Worm (Caenorhabditis elegans) whole organism, L1 larva: Measurements from ENCODE around the gene ctps-1.

ENCODE experiments used
- C16A3.4 ChIP-seq: fragments of 150-350 bp; optimal IDR thresholded peaks from 2 replicates; lab custom pipeline; 2014; ENCODE audit warnings: missing biosample characterization, missing genetic modification characterization
- Y116A8C.19 ChIP-seq: sonication (generic microtip); optimal IDR thresholded peaks from 2 replicates; lab custom pipeline; 2016; ENCODE audit warnings: missing compliant biosample characterization, missing genetic modification characterization, borderline replicate concordance
- aha-1 ChIP-seq: fragments of 150-350 bp; optimal IDR thresholded peaks from 2 replicates; lab custom pipeline; 2014; ENCODE audit warnings: missing biosample characterization, missing genetic modification characterization
- aly-2 ChIP-seq: fragments of 150-350 bp; optimal IDR thresholded peaks from 2 replicates; lab custom pipeline; 2014; ENCODE audit warnings: missing biosample characterization, missing genetic modification characterization
- blmp-1 ChIP-seq: fragments of 150-350 bp; optimal IDR thresholded peaks from 2 replicates; lab custom pipeline; 2014; ENCODE audit warnings: missing biosample characterization, missing genetic modification characterization
- ceh-8 ChIP-seq: fragments of 200-800 bp; sonication (Bioruptor generic); optimal IDR thresholded peaks from 2 replicates; lab custom pipeline; 2018; ENCODE audit warnings: mild to moderate bottlenecking, missing genetic modification characterization, moderate library complexity, missing compliant biosample characterization
- ceh-88 ChIP-seq: fragments of 200-800 bp; sonication (Bioruptor generic); IDR thresholded peaks from 2 replicates; pipeline ENCODE4 v1.3.6; 2022; ENCODE audit warnings: missing genetic modification characterization, missing compliant biosample characterization
- ces-1 ChIP-seq: fragments of 150-350 bp; optimal IDR thresholded peaks from 2 replicates; lab custom pipeline; 2014; ENCODE audit warnings: missing biosample characterization, missing genetic modification reagents, missing genetic modification characterization
- dpl-1 ChIP-seq, 3 experiments: fragments of 150-350 bp in 2 of 3; sonication (generic microtip) in 1 of 3; optimal IDR thresholded peaks; 2 replicates each; lab custom pipeline; 2014 to 2017; ENCODE audit warnings: missing biosample characterization in 3 of 3, missing genetic modification characterization in 3 of 3, missing genetic modification reagents in 3 of 3
- dsc-1 ChIP-seq: sonication (generic microtip); optimal IDR thresholded peaks from 2 replicates; lab custom pipeline; 2016; ENCODE audit warnings: mild to moderate bottlenecking, missing genetic modification characterization, missing compliant biosample characterization
- efl-3 ChIP-seq: fragments of 200-800 bp; sonication (Bioruptor generic); optimal IDR thresholded peaks from 2 replicates; lab custom pipeline; 2018; ENCODE audit warnings: mild to moderate bottlenecking, missing genetic modification characterization, missing compliant biosample characterization
- egl-13 ChIP-seq: sonication (generic microtip); optimal IDR thresholded peaks from 2 replicates; lab custom pipeline; 2016; ENCODE audit warnings: missing genotype, missing genetic modification reagents, missing genetic modification characterization, missing compliant biosample characterization
- ets-5 ChIP-seq: fragments of 200-800 bp; sonication (Bioruptor generic); IDR thresholded peaks from 2 replicates; pipeline ENCODE4 v1.3.6; 2022; ENCODE audit warnings: missing genetic modification characterization, missing compliant biosample characterization
- fkh-8 ChIP-seq: sonication (generic microtip); optimal IDR thresholded peaks from 2 replicates; lab custom pipeline; 2016; ENCODE audit warnings: mild to moderate bottlenecking, missing genetic modification characterization, missing compliant biosample characterization
- grh-1 ChIP-seq: fragments of 200-800 bp; sonication (Bioruptor generic); IDR thresholded peaks from 2 replicates; pipeline ENCODE4 v1.3.6; 2022; ENCODE audit warnings: missing genetic modification reagents, missing genetic modification characterization, missing compliant biosample characterization
- hlh-17 ChIP-seq: fragments of 200-800 bp; sonication (Bioruptor generic); optimal IDR thresholded peaks from 2 replicates; lab custom pipeline; 2018; ENCODE audit warnings: missing genetic modification characterization, mild to moderate bottlenecking, missing compliant biosample characterization, moderate library complexity, borderline replicate concordance
- hpl-2 ChIP-seq: fragments of 150-350 bp; optimal IDR thresholded peaks from 2 replicates; lab custom pipeline; 2014; ENCODE audit warnings: missing biosample characterization, missing genetic modification reagents, missing genetic modification characterization
- isw-1 ChIP-seq: fragments of 200-800 bp; sonication (Bioruptor generic); IDR thresholded peaks from 2 replicates; pipeline ENCODE4 v1.3.6; 2022; ENCODE audit warnings: missing genetic modification characterization, missing compliant biosample characterization
- lin-15B ChIP-seq: fragments of 150-350 bp; sonication (generic microtip); optimal IDR thresholded peaks from 3 replicates; lab custom pipeline; 2014; ENCODE audit warnings: missing biosample characterization, missing genetic modification characterization
- lin-39 ChIP-seq: fragments of 150-350 bp; optimal IDR thresholded peaks from 2 replicates; lab custom pipeline; 2014; ENCODE audit warnings: missing biosample characterization, missing genetic modification reagents, missing genetic modification characterization
- mab-9 ChIP-seq: fragments of 200-800 bp; sonication (Bioruptor generic); IDR thresholded peaks from 2 replicates; pipeline ENCODE4 v1.3.6; 2022; ENCODE audit warnings: missing genetic modification reagents, missing genetic modification characterization, missing compliant biosample characterization
- mef-2 ChIP-seq: fragments of 150-350 bp; optimal IDR thresholded peaks from 2 replicates; lab custom pipeline; 2014; ENCODE audit warnings: missing biosample characterization, missing genetic modification characterization
- nhr-11 ChIP-seq: fragments of 150-350 bp; optimal IDR thresholded peaks from 2 replicates; lab custom pipeline; 2014; ENCODE audit warnings: missing biosample characterization, missing genetic modification characterization
- nhr-28 ChIP-seq: fragments of 150-350 bp; optimal IDR thresholded peaks from 2 replicates; lab custom pipeline; 2014; ENCODE audit warnings: missing biosample characterization, missing genetic modification characterization
- nhr-47 ChIP-seq: sonication (generic microtip); optimal IDR thresholded peaks from 2 replicates; lab custom pipeline; 2016; ENCODE audit warnings: mild to moderate bottlenecking, missing genetic modification characterization, moderate library complexity, missing compliant biosample characterization
- nhr-76 ChIP-seq: sonication (generic microtip); optimal IDR thresholded peaks from 2 replicates; lab custom pipeline; 2017; ENCODE audit warnings: missing biosample characterization, missing genetic modification characterization
- nhr-77 ChIP-seq: fragments of 150-350 bp; optimal IDR thresholded peaks from 2 replicates; lab custom pipeline; 2014; ENCODE audit warnings: missing biosample characterization, missing genetic modification characterization
- nhr-84 ChIP-seq: sonication (generic microtip); optimal IDR thresholded peaks from 2 replicates; lab custom pipeline; 2017; ENCODE audit warnings: missing biosample characterization, missing genetic modification characterization
- nhr-90 ChIP-seq: sonication (generic microtip); optimal IDR thresholded peaks from 2 replicates; lab custom pipeline; 2016; ENCODE audit warnings: mild to moderate bottlenecking, missing genetic modification characterization, missing compliant biosample characterization; ENCODE audit not compliant: poor library complexity
- pag-3 ChIP-seq: sonication (generic microtip); optimal IDR thresholded peaks from 2 replicates; lab custom pipeline; 2017; ENCODE audit warnings: missing genetic modification characterization, mild to moderate bottlenecking, missing compliant biosample characterization, antibody characterized with exemption, borderline replicate concordance; ENCODE audit not compliant: insufficient read depth
- pax-3 ChIP-seq: fragments of 200-800 bp; sonication (Bioruptor generic); optimal IDR thresholded peaks from 2 replicates; lab custom pipeline; 2018; ENCODE audit warnings: mild to moderate bottlenecking, missing genetic modification characterization, moderate library complexity, missing compliant biosample characterization
- pqm-1 ChIP-seq: sonication (generic microtip); optimal IDR thresholded peaks from 3 replicates; lab custom pipeline; 2017; ENCODE audit warnings: missing biosample characterization, missing genetic modification characterization
- skn-1 ChIP-seq: fragments of 150-350 bp; optimal IDR thresholded peaks from 2 replicates; lab custom pipeline; 2014; ENCODE audit warnings: missing biosample characterization, missing genetic modification characterization
- sptf-1 ChIP-seq: fragments of 150-350 bp; optimal IDR thresholded peaks from 2 replicates; lab custom pipeline; 2014; ENCODE audit warnings: missing biosample characterization, missing genetic modification characterization
- swsn-7 ChIP-seq: sonication (generic microtip); optimal IDR thresholded peaks from 2 replicates; lab custom pipeline; 2016; ENCODE audit warnings: missing genetic modification characterization, missing compliant biosample characterization
- tbx-2 ChIP-seq: sonication (generic microtip); optimal IDR thresholded peaks from 2 replicates; lab custom pipeline; 2016; ENCODE audit warnings: missing genetic modification characterization, missing compliant biosample characterization
- tlp-1 ChIP-seq: fragments of 150-350 bp; optimal IDR thresholded peaks from 2 replicates; lab custom pipeline; 2014; ENCODE audit warnings: missing biosample characterization, missing genetic modification characterization
- unc-62 ChIP-seq: fragments of 150-350 bp; optimal IDR thresholded peaks from 2 replicates; lab custom pipeline; 2014; ENCODE audit warnings: missing biosample characterization, missing genetic modification reagents, missing genetic modification characterization
- unc-86 ChIP-seq: sonication (generic microtip); optimal IDR thresholded peaks from 2 replicates; lab custom pipeline; 2016; ENCODE audit warnings: missing genetic modification characterization, missing compliant biosample characterization
- ztf-4 ChIP-seq: fragments of 150-350 bp; optimal IDR thresholded peaks from 2 replicates; lab custom pipeline; 2014; ENCODE audit warnings: missing biosample characterization, missing genetic modification characterization

The ctps-1 gene

DNA sequence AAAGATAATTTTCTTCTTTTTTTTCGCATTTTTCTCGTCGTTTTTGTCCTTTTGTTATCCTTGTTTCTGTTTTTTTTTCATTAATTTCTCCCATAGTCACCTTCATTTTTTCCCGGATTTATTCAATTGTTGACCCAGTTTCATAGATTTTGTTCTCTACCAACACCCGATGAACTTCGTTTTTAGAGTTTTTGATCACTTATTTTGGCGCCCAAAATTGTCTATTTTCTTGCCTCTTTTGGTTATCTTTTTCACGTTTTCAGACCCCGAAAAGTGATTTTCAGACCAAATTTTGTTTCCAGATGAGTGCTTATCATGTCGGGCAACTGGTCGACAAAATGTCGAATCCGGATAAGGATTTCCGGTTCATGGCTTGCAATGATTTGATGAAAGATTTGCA is 7.9 kb downstream of the ctps-1 start, which contains the start of gene cand-1:
cand-1 (plus strand) TSS at position 301 of the 400 bp plus-strand sequence.
- TF ChIP-seq pqm-1 (no peak), egl-13 (no peak), dpl-1 (GFP tag; optimal IDR thresholded peaks at IDR 0.05; lab: Kevin White, UChicago) (no peak), grh-1 (no peak), pag-3 (tag; lab: Kevin White, UChicago) (no peak), unc-86 (no peak), hlh-17 (GFP tag; lab: Kevin White, UChicago) (no peak), skn-1 (no peak), nhr-47 (tag; lab: Kevin White, UChicago) (no peak), ztf-4 (tag; lab: Kevin White, UChicago) (no peak)

DNA sequence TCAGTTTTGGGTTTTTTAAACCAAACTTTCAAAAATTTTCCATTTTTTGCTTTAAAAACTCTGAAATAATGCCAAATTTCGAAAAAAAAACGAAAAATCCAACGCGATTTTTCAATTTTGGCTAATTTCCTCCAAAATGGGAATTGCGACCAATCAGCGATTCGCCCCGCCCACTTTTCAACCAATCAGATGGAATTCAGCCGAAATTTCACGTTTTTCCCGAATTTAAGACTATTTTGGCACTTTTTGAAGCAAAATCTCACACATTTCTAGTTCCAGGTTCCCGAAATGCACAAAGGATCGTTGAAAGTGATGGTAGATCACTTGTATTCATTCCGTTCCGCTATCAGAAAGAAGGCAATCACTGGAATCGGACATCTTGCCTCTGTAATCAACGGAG is 10.1 kb downstream of the ctps-1 start:
- TF ChIP-seq mef-2 (tag; lab: Kevin White, UChicago) (no peak), nhr-90 (no peak), aha-1 (no peak), nhr-84 (tag; lab: Kevin White, UChicago) (no peak), hpl-2 (GFP tag; lab: Kevin White, UChicago) (no peak), dsc-1 (tag; lab: Kevin White, UChicago) (no peak)

DNA sequence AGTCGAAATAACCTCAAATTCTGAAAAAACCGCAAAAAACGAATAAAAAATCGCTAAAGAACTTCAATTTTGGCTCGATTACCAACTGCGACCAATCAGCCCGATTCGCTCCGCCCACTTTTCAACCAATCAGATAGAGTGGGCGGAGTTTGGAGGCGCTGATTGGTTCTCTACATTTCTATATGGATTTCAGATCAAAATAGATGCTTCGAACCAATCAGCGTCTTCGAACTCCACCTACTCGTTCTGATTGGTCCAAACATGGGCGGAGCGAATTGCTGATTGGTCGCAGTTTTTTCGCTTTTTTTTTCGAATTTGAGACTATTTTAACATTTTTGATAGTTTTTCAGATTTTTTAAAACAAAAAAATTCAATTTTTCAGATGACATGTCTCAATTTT is 13.5 kb downstream of the ctps-1 start:
- no peak for TF ChIP-seq pax-3
- TF ChIP-seq C16A3.4 (tag; lab: Kevin White, UChicago) = no peak

DNA sequence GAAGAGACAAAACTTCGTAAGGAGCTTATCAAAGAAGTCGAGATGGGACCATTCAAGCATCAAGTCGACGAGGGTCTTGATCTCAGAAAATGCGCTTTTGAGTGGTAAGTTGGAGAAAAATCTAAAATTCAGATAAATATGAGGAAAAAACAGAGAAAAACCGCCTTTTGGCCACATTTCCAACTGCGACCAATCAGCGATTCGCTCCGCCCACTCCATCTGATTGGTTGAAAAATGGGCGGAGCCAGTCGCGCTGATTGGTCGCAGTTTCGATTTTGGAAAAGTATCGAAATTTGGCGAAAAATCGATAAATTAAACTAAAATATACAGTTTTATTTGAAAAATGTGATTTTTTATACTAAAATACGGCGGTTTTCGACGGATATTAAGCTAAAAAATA is 17.2 kb downstream of the ctps-1 start:
- TF ChIP-seq nhr-77 (no peak), ceh-88 (GFP tag; lab: Robert Waterston, UW) (no peak), nhr-76 (tag; lab: Kevin White, UChicago) (no peak), fkh-8 (tag; lab: Kevin White, UChicago) (no peak), lin-39 (tag; lab: Kevin White, UChicago) (no peak), efl-3 (no peak), tbx-2 (tag; lab: Kevin White, UChicago) (no peak), blmp-1 (tag; lab: Kevin White, UChicago) (no peak), sptf-1 (tag; lab: Kevin White, UChicago) (no peak), lin-15B (no peak), ceh-8 (no peak), unc-62 (no peak), tlp-1 (no peak), isw-1 (GFP tag; lab: Robert Waterston, UW) (no peak), dsc-1 (tag; lab: Kevin White, UChicago) (no peak), nhr-11 (no peak), aly-2 (tag; lab: Kevin White, UChicago) (no peak), Y116A8C.19 (tag; lab: Kevin White, UChicago) (no peak)

DNA sequence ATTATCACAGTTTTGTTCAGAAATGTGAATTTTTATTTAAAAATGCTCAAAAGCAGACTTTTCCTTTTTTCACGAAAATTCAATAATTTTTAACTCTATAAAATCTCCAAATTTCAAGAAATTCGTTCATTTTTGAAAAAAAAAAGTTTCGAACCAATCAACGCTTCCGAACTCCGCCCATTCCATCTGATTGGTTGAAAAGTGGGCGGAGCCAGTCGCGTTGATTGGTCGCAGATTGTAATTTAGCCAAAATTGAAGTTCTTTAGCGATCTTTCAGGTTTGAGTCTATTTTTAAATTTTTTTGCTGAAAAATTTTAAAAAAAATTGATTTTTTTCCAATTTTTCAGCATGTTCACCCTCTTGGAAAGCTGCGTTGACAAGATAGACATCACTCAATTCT is 17.7 kb downstream of the ctps-1 start:
- TF ChIP-seq aly-2 (tag; lab: Kevin White, UChicago) (no peak), swsn-7 (no peak), ces-1 (GFP tag; lab: Kevin White, UChicago) (no peak), mab-9 (GFP tag; lab: Robert Waterston, UW) (no peak), ets-5 (no peak), unc-86 (no peak), nhr-11 (no peak), skn-1 (no peak), nhr-28 (tag; lab: Kevin White, UChicago) (no peak), nhr-47 (tag; lab: Kevin White, UChicago) (no peak), nhr-76 (tag; lab: Kevin White, UChicago) (no peak)
- TF ChIP-seq, all 84 proteins: peak for 0
